Worm (Caenorhabditis elegans): ENCODE results near the gene bicd-1.

The bicd-1 gene

ce11 chrIV:6552036-6552435 lies 20.1 kb downstream of the bicd-1 start:
- no peak for TF ChIP-seq nhr-6 (tag; optimal IDR thresholded peaks at IDR 0.05)
- TF ChIP-seq fos-1 (tag; optimal IDR thresholded peaks at IDR 0.05): no peak
- no peak for TF ChIP-seq gmeb-1 (tag; optimal IDR thresholded peaks at IDR 0.05)

ce11 chrIV:6548609-6549008 lies 23.5 kb downstream of the bicd-1 start, which contains the start of gene fan-1:
fan-1 (plus strand) TSS chrIV:6548686.
- TF ChIP-seq crh-2 (tag; optimal IDR thresholded peaks at IDR 0.05): peak; percentile 30
- TF ChIP-seq nhr-6 (tag; optimal IDR thresholded peaks at IDR 0.05): no peak
- no peak for TF ChIP-seq nhr-11 (tag; optimal IDR thresholded peaks at IDR 0.05)
- TF ChIP-seq lin-13 (GFP tag; optimal IDR thresholded peaks at IDR 0.05): peak; percentile 69
- no peak for TF ChIP-seq nhr-77 (tag; optimal IDR thresholded peaks at IDR 0.05)
- peak; percentile 72 for TF ChIP-seq sma-9 (GFP tag; optimal IDR thresholded peaks at IDR 0.05)
- no peak for TF ChIP-seq sma-9 (tag; optimal IDR thresholded peaks at IDR 0.05)
- TF ChIP-seq lsy-2 (tag; optimal IDR thresholded peaks at IDR 0.05): peak; percentile 43 to 80
- TF ChIP-seq blmp-1 (tag; optimal IDR thresholded peaks at IDR 0.05; ENCODE audit: insufficient read depth): no peak
- TF ChIP-seq aly-2 (tag; optimal IDR thresholded peaks at IDR 0.05): no peak
- peak; percentile 23 for TF ChIP-seq nhr-21 (tag; optimal IDR thresholded peaks at IDR 0.05)
- no peak for TF ChIP-seq nhr-10 (tag; optimal IDR thresholded peaks at IDR 0.05)
- TF ChIP-seq R02D3.7 (tag; optimal IDR thresholded peaks at IDR 0.05): no peak
- no peak for TF ChIP-seq elt-1 (tag; optimal IDR thresholded peaks at IDR 0.05)
- TF ChIP-seq dmd-4 (tag; optimal IDR thresholded peaks at IDR 0.05): no peak
- no peak for TF ChIP-seq ZK546.5 (tag; optimal IDR thresholded peaks at IDR 0.05)
- TF ChIP-seq egl-27 (tag; optimal IDR thresholded peaks at IDR 0.05): no peak
- no peak for TF ChIP-seq lin-11 (tag; optimal IDR thresholded peaks at IDR 0.05)
- TF ChIP-seq unc-55 (GFP tag; optimal IDR thresholded peaks at IDR 0.05): peak; percentile 93
- TF ChIP-seq zag-1 (tag; optimal IDR thresholded peaks at IDR 0.05): no peak
- TF ChIP-seq C34F6.9 (tag; optimal IDR thresholded peaks at IDR 0.05): peak; percentile 70
- peak; percentile 5 for TF ChIP-seq snpc-4 (tag; optimal IDR thresholded peaks at IDR 0.05)
- no peak for TF ChIP-seq nhr-237 (tag; optimal IDR thresholded peaks at IDR 0.05)
- TF ChIP-seq fos-1 (tag; optimal IDR thresholded peaks at IDR 0.05): peak; percentile 23
- peak; percentile 56 for TF ChIP-seq nhr-129 (tag; optimal IDR thresholded peaks at IDR 0.05)
- TF ChIP-seq Y55F3AM.14 (GFP tag; optimal IDR thresholded peaks at IDR 0.05): no peak
- TF ChIP-seq sma-3 (GFP tag; optimal IDR thresholded peaks at IDR 0.05): peak; percentile 39
- TF ChIP-seq mbf-1 (tag; optimal IDR thresholded peaks at IDR 0.05): no peak
- no peak for TF ChIP-seq ztf-11 (tag; optimal IDR thresholded peaks at IDR 0.05)
- no peak for TF ChIP-seq mdl-1 (tag; optimal IDR thresholded peaks at IDR 0.05)
- TF ChIP-seq mab-5 (tag; optimal IDR thresholded peaks at IDR 0.05): no peak
- no peak for TF ChIP-seq ceh-16 (tag; optimal IDR thresholded peaks at IDR 0.05)
- TF ChIP-seq unc-62 (GFP tag; optimal IDR thresholded peaks at IDR 0.05): no peak
- peak; percentile 97 for TF ChIP-seq gmeb-1 (tag; optimal IDR thresholded peaks at IDR 0.05)
- TF ChIP-seq F13H6.1 (tag; optimal IDR thresholded peaks at IDR 0.05): peak; percentile 38
- no peak for TF ChIP-seq lin-39 (tag; optimal IDR thresholded peaks at IDR 0.05)
- no peak for TF ChIP-seq nhr-12 (tag; optimal IDR thresholded peaks at IDR 0.05)
- no peak for TF ChIP-seq nhr-23 (tag; optimal IDR thresholded peaks at IDR 0.05)
- TF ChIP-seq nhr-25 (tag; optimal IDR thresholded peaks at IDR 0.05): peak; percentile 9
- no peak for TF ChIP-seq skn-1 (tag; optimal IDR thresholded peaks at IDR 0.05)
- peak; percentile 20 for TF ChIP-seq sem-4 (tag; optimal IDR thresholded peaks at IDR 0.05)
- TF ChIP-seq ztf-4 (tag; optimal IDR thresholded peaks at IDR 0.05): no peak
- no peak for TF ChIP-seq unc-39 (tag; optimal IDR thresholded peaks at IDR 0.05)
- TF ChIP-seq ztf-1 (GFP tag; conservative IDR thresholded peaks at IDR 0.05): no peak
- TF ChIP-seq ama-1 (optimal IDR thresholded peaks at IDR 0.05): no peak
- TF ChIP-seq elt-3 (tag; optimal IDR thresholded peaks at IDR 0.05): no peak
- no peak for TF ChIP-seq peb-1 (tag; optimal IDR thresholded peaks at IDR 0.05)
- TF ChIP-seq alr-1 (tag; optimal IDR thresholded peaks at IDR 0.05): no peak
- TF ChIP-seq ceh-82 (tag; optimal IDR thresholded peaks at IDR 0.05): no peak
